Fruit fly (Drosophila melanogaster) whole organism: Measurements from ENCODE around the gene CG3588.

Experiments
- CG8478 ChIP-seq: fragments of >200 bp; optimal IDR thresholded peaks from 2 replicates; lab custom pipeline; 2018; ENCODE audit warnings: inconsistent platforms
- EcR ChIP-seq, 2 experiments: fragments of >200 bp; optimal IDR thresholded peaks; 2 replicates each; lab custom pipeline; 2017; ENCODE audit warnings: missing biosample characterization in 2 of 2, missing genetic modification characterization in 2 of 2, missing genetic modification reagents in 2 of 2
- pan ChIP-seq: fragments of >200 bp; optimal IDR thresholded peaks from 2 replicates; lab custom pipeline; 2017
- psq ChIP-seq: fragments of >200 bp; optimal IDR thresholded peaks from 2 replicates; lab custom pipeline; 2017
- usp ChIP-seq: fragments of >200 bp; optimal IDR thresholded peaks from 2 replicates; lab custom pipeline; 2017; ENCODE audit warnings: missing biosample characterization, missing genetic modification characterization, mixed read lengths

DNA sequence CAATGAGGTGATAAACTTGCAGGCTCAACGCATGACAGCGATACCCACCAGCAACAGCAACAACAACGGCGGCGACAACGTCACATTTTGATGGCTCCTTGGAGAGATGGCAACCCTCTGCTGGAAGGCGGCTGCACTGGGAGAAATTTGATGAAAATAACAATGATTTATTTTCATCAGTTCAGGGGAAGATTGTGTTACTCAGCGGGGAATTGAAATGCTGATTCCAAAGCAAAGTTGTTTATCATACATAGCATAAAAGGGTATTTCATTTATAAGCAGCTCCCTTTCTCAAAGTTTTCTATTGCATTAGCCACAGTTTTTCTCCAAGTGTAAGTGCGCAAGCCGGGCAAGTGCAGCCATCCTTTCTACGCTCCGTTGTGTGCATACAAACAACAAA is 38.9 kb upstream of the CG3588 start:
- TF ChIP-seq EcR (GFP tag; optimal IDR thresholded peaks at IDR 0.05; lab: Kevin White, UChicago) (no peak), psq (lab: Kevin White, UChicago) (no peak), usp (GFP tag; lab: Kevin White, UChicago) (no peak), pan (lab: Kevin White, UChicago) (no peak), CG8478 (lab: Kevin White, UChicago) (no peak)
